Worm (Caenorhabditis elegans): ENCODE results near the gene C17E7.12.

C17E7.12 gene

DNA sequence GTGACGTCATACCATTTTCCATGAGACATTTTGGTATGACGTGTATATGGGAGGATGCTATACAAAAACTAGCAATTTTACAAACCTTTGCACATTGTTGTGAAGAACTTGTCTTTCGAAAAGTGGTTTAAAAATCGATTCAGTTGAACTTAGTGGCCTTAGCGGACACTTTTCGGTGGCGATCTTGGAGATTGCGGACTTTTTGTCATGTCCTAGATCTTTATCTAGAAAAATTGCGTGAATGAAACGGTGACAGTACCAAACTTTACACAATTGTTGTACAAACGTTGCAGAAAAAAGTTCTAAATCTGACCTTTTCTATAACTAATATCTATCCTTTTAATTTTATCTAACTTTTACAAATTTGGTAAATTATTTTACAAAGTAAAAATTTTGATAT is 26.5 kb downstream of the C17E7.12 start:
- TF ChIP-seq W03F9.2 (tag; optimal IDR thresholded peaks at IDR 0.05) (no peak), him-1 (tag; optimal IDR thresholded peaks at IDR 0.05) (no peak), dao-5 (tag; optimal IDR thresholded peaks at IDR 0.05) (no peak)

DNA sequence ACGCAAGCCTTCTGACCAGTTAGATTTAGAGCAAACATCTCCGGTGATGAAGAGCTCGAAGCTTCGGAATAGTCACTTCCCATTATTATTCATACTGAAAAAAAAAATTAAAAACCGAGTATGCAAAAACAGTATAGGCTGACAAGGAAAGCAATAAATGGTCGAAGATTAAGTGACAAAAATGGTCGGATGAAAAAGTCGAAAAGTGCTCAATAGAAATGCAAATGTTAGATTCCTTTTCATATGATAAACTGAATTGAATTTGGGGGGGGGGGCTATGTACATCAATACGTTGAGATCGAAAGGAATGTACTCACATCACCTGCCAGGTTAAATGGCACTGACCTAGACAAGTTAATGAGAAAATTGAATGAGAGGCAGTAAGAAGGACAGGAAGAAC is 29.0 kb downstream of the C17E7.12 start, which contains the start of gene nhr-187:
Gene nhr-187 (minus strand): TSS at position 101 of the 400 bp plus-strand sequence.
- TF ChIP-seq him-1 (tag; optimal IDR thresholded peaks at IDR 0.05) (no peak), dao-5 (tag; optimal IDR thresholded peaks at IDR 0.05) (no peak), W03F9.2 (tag; optimal IDR thresholded peaks at IDR 0.05) (no peak)

DNA sequence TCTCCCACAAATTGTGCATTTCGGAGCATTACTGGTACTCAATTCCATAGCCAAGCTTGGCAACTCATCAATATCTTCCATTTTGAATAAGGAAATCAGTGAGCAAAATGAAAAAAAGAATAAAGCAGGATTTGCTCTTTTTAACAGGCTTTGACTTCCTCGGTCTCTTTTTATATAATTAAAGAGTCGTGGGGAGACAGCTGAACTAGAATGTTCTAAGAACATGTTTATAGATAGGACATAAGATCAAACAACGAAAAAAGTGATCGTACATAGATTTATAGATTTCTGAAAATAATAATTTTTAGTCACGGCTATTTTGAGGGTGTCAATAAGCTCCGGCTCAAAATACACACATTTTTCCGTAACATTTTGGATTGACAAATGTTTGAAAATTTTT is 31.7 kb downstream of the C17E7.12 start, which contains the start of gene nhr-189:
Gene nhr-189 (minus strand): TSS at position 121 of the 400 bp plus-strand sequence.
- TF ChIP-seq W03F9.2 (tag; optimal IDR thresholded peaks at IDR 0.05), result no peak
- no peak for TF ChIP-seq him-1 (tag; optimal IDR thresholded peaks at IDR 0.05)
- TF ChIP-seq dao-5 (tag; optimal IDR thresholded peaks at IDR 0.05), result no peak

DNA sequence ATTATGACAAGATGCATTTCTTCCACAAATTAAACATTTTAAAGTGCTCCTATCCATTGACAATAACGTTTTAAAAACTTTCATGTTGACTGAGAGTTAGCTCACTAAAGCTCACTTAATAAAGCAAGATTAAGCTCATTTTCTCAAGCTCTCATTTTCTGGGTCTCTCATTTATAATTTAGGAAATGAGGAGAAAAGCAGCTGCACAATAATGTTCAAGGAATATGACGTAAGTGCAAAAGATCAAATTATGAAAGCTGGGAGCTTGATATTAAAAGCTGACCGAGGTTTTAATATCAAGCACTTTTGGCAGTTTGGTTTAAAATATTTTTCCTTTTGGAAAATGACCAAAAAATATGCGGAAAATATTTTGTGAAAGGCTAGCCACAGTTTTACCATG is 34.0 kb downstream of the C17E7.12 start, which contains the start of gene nhr-188:
Gene nhr-188 (minus strand): TSS at position 84 of the 400 bp plus-strand sequence.
- TF ChIP-seq dao-5 (tag; optimal IDR thresholded peaks at IDR 0.05), result no peak
- no peak for TF ChIP-seq him-1 (tag; optimal IDR thresholded peaks at IDR 0.05)
- no peak for TF ChIP-seq W03F9.2 (tag; optimal IDR thresholded peaks at IDR 0.05)

DNA sequence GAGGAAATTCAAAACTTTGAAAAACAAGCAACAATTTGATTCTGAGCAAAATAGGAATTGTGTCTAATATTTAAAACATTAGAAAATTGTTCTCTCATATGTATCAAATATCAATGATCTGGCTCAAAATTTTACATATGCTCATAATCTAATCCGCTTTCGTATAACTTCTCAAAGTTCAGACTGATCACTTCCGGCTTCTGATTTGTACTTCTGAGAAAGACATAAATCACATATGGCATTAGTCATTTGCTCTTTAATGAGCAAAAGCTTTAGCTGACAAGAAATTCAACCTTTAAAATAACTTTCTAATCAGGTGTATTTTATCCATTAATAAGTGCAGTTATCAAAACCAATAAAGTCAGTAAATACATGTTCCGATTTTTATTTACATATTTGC is 35.9 kb downstream of the C17E7.12 start:
- TF ChIP-seq him-1 (tag; optimal IDR thresholded peaks at IDR 0.05), result no peak
- no peak for TF ChIP-seq dao-5 (tag; optimal IDR thresholded peaks at IDR 0.05)
- TF ChIP-seq W03F9.2 (tag; optimal IDR thresholded peaks at IDR 0.05), result no peak

DNA sequence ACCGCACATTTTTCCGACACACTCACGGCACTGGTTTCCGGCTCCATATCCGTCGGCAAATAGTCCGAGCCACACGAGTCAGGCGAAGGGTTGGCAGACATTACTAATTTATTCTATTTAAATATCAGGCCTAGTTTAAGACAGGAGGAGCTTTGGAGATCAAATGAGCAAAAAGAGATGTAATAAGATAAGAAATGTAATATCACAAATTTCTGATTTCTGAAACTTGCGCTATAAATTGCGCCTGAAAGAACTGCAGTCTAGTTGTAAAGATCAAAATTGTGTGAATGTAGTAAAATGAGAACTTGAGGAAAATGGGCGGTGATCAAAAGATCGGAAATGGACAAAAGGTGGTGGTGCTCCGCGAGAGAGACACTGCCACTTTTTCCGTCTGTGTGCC is 37.0 kb downstream of the C17E7.12 start, which contains the start of gene nhr-186:
Gene nhr-186 (minus strand): TSS at position 101 of the 400 bp plus-strand sequence.
- TF ChIP-seq W03F9.2 (tag; optimal IDR thresholded peaks at IDR 0.05), result no peak

DNA sequence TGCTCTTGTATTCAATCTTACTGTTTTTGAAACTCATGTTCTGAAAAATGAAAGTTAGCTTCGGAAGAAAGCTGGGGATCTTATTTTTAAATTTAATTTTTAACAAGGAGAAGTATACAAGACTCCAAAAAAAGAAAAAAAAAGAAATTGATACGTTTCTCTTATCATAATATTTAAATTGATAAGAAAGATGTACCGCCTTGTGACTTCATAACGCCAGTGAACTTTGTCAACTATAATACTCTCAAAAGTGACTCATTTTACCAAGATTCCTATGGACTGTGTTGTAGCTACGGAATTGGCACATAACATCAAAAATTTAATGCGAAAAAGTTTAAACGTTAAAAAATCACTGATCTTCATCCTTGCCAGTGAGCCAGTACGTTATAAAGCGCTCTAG is 40.1 kb downstream of the C17E7.12 start:
- TF ChIP-seq W03F9.2 (tag; optimal IDR thresholded peaks at IDR 0.05) (no peak), dao-5 (tag; optimal IDR thresholded peaks at IDR 0.05) (no peak), him-1 (tag; optimal IDR thresholded peaks at IDR 0.05) (no peak)

DNA sequence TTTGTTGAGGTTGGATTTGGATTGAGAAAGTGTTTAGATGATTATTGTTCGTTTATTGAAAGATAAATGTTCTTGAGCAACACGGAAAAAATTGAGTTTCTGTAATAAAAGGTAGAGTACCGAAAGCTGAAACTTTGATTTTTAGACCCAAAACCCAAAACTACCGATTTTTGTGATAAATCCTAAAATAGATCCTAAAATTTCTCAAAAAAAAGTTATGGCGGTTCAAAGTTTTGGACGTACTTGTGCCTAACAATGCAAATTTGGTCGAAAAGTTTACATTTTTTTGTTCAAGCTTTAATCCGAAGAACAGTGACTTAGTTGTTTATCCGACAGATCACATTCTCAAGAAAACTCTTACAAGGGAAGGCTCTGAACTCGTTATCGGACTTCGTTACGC is 44.6 kb downstream of the C17E7.12 start, which contains the start of gene nhr-185:
Gene nhr-185 (minus strand): TSS at position 101 of the 400 bp plus-strand sequence.
- TF ChIP-seq him-1 (tag; optimal IDR thresholded peaks at IDR 0.05), result no peak
- no peak for TF ChIP-seq W03F9.2 (tag; optimal IDR thresholded peaks at IDR 0.05)
- no peak for TF ChIP-seq dao-5 (tag; optimal IDR thresholded peaks at IDR 0.05)

DNA sequence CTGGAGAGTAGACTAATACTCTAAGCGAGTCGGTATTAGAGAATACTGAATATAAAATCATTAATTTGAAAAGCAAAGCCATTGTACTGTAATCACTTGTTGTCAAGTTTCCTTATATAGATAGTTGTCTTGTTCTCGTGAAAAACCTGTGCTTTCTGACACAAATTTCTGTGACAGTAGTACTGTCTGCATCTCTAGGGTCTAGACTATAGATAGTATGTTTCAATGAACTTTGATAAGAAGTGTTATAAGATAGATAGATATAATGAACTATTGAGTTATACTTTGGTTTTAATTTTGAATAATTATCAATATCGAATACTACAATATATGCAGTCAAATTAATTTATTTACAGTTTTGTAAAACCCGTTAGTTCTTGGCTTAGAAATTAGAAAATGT is 47.9 kb downstream of the C17E7.12 start, which contains the start of gene ugt-32:
Gene ugt-32 (minus strand): TSS at position 82 of the 400 bp plus-strand sequence.
- TF ChIP-seq W03F9.2 (tag; optimal IDR thresholded peaks at IDR 0.05) (no peak), him-1 (tag; optimal IDR thresholded peaks at IDR 0.05) (no peak), dao-5 (tag; optimal IDR thresholded peaks at IDR 0.05) (no peak)

DNA sequence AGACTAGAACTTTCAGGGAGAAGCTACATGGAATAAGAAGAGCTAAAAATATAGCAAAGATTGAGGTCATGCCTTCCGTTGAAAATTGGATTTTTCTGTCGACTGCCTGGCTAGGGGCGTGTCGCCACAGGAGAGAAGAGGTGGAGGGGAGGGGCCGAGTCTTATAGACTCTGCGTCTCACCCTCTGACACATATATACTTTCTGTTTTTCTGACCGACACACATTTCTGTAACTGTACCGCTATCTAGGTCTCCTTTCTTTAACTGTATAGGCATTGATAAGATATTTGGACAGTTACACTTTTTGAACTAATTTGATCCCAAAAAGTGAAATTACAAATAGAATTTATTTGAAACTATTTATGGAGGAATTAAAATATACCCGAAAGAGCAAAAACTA is 50.4 kb downstream of the C17E7.12 start:
- no peak for TF ChIP-seq dao-5 (tag; optimal IDR thresholded peaks at IDR 0.05)
- TF ChIP-seq him-1 (tag; optimal IDR thresholded peaks at IDR 0.05), result no peak
- no peak for TF ChIP-seq W03F9.2 (tag; optimal IDR thresholded peaks at IDR 0.05)
